Worm (Caenorhabditis elegans): Measurements from ENCODE around the gene dhrs-4.

dhrs-4 gene

ce11 chrV:12950812-12951528 is 28.6 kb downstream of the dhrs-4 start, which contains the start of the genes T16G1.9 and T16G1.18 (continued):
- TF ChIP-seq sma-3 (GFP tag; optimal IDR thresholded peaks at IDR 0.05) = no peak

DNA sequence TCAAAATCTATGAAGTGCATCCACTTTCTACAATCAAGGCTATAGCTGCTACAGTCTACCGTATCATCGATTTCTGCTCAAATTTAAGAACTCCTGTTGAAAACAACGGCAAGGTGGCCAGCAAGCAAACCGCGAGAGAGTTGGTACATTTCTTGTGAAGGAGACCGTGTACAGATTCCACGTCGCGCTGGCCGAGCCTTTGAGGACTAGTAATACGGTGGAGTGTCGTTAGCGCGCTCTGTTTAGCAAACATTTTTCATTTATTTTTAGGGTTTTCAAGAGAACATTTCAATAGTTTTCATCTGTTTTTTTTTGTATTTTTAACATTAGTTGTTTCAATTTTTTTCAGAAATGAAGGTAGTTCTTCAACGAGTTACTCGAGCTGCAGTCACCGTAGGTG is 29.9 kb downstream of the dhrs-4 start, which contains the start of gene pqn-68:
Gene pqn-68 (plus strand): TSS at position 350 of the 400 bp plus-strand sequence.
- TF ChIP-seq gmeb-1 (tag; optimal IDR thresholded peaks at IDR 0.05) (peak; percentile 23), nhr-129 (tag; optimal IDR thresholded peaks at IDR 0.05) (peak; percentile 40), C34F6.9 (tag; optimal IDR thresholded peaks at IDR 0.05) (peak; percentile 4), ZK546.5 (tag; optimal IDR thresholded peaks at IDR 0.05) (no peak), crh-2 (tag; optimal IDR thresholded peaks at IDR 0.05) (peak; percentile 71), unc-55 (GFP tag; optimal IDR thresholded peaks at IDR 0.05) (peak; percentile 49), lsy-2 (tag; optimal IDR thresholded peaks at IDR 0.05) (peak in 1 of 2 experiments; percentile 43), egl-27 (tag; optimal IDR thresholded peaks at IDR 0.05) (no peak)

DNA sequence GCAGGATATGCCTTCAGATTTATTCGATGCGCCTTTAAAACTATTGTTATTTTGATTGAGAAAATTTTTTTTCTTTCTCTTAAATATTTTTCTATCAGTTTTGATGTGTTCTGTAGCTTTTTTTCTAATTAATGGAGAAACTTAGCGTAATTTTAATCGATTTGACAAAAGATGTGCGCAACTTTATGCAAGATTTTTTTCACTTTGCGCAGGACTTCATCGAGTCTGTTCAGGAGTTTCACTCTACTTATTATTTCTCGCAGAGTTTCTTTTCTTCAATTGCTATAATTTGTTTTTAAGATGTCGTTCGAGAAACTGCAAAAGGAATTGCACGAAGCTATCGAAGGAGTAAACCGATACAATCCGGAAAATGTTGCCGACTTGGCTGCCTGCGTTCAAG is 31.3 kb downstream of the dhrs-4 start, which contains the start of gene eif-3.K:
Gene eif-3.K (plus strand): TSS at position 301 of the 400 bp plus-strand sequence.
- no peak for TF ChIP-seq sma-3 (GFP tag; optimal IDR thresholded peaks at IDR 0.05)
- TF ChIP-seq nhr-6 (tag; optimal IDR thresholded peaks at IDR 0.05) = no peak
- no peak for TF ChIP-seq F13H6.1 (tag; optimal IDR thresholded peaks at IDR 0.05)
- no peak for TF ChIP-seq unc-39 (tag; optimal IDR thresholded peaks at IDR 0.05)
- no peak for TF ChIP-seq zag-1 (tag; optimal IDR thresholded peaks at IDR 0.05)
- no peak for TF ChIP-seq ama-1 (optimal IDR thresholded peaks at IDR 0.05)
- TF ChIP-seq nhr-10 (tag; optimal IDR thresholded peaks at IDR 0.05) = no peak
- no peak for TF ChIP-seq ztf-4 (tag; optimal IDR thresholded peaks at IDR 0.05)
- TF ChIP-seq ztf-1 (GFP tag; conservative IDR thresholded peaks at IDR 0.05) = no peak
- no peak for TF ChIP-seq lin-39 (tag; optimal IDR thresholded peaks at IDR 0.05)
- no peak for TF ChIP-seq mab-5 (tag; optimal IDR thresholded peaks at IDR 0.05)
- TF ChIP-seq aly-2 (tag; optimal IDR thresholded peaks at IDR 0.05) = no peak
- no peak for TF ChIP-seq ceh-16 (tag; optimal IDR thresholded peaks at IDR 0.05)
- no peak for TF ChIP-seq gmeb-1 (tag; optimal IDR thresholded peaks at IDR 0.05)
- no peak for TF ChIP-seq nhr-12 (tag; optimal IDR thresholded peaks at IDR 0.05)
- no peak for TF ChIP-seq nhr-237 (tag; optimal IDR thresholded peaks at IDR 0.05)

DNA sequence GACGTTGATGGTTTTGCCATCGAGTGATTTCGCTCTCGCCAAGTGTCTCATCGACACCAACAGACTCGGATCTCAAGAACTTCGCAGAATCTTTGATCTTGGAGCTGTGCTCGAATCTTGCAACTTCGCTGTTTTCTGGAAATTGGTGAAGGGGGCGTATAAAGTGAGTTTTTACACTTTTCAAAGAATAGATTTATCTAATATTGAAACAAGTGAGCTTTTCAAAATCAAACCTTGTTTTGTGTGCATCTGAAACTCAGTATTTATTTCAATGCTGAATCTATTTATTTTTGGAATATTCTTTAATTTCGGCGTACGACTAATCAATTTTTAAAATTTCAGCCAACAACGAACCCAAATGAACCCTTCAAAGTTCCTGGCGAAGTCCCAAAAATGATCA is 31.9 kb downstream of the dhrs-4 start:
- TF ChIP-seq snpc-4 (tag; optimal IDR thresholded peaks at IDR 0.05) (no peak), sma-9 (GFP tag; optimal IDR thresholded peaks at IDR 0.05) (no peak), sma-9 (tag; optimal IDR thresholded peaks at IDR 0.05) (no peak), unc-39 (tag; optimal IDR thresholded peaks at IDR 0.05) (no peak)

- TF ChIP-seq nhr-25 (tag; optimal IDR thresholded peaks at IDR 0.05) = peak; percentile 20
- no peak for TF ChIP-seq aly-2 (tag; optimal IDR thresholded peaks at IDR 0.05)
- no peak for TF ChIP-seq zag-1 (tag; optimal IDR thresholded peaks at IDR 0.05)
- TF ChIP-seq nhr-11 (tag; optimal IDR thresholded peaks at IDR 0.05) = no peak
- no peak for TF ChIP-seq nhr-12 (tag; optimal IDR thresholded peaks at IDR 0.05)
- no peak for TF ChIP-seq elt-3 (tag; optimal IDR thresholded peaks at IDR 0.05)
- peak; percentile 35 for TF ChIP-seq fos-1 (tag; optimal IDR thresholded peaks at IDR 0.05)
Measured at ce11 chrV:12961085-12961560, 38.7 kb downstream of the dhrs-4 start, which contains the start of gene mpst-7. mpst-7 (minus strand) TSS chrV:12961135.

DNA sequence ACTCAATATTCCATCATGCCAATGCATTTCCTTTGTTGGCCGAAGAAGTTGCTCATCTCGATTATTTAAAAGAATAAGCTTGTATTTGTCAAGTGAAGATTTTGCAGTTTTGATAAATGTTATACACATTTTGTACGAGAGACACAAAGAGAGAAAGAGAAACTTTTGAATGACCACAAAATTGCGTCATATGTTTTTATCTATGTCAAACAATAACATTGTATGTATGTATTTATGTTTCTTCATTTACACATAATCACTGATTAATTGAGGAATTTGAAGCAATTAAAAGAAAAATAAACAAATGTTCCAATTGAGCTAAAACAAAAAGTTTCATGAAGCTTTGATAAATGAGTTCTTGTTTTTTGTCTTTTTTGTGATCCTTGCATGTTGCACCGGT is 40.8 kb downstream of the dhrs-4 start, which contains the start of gene hrg-9:
Gene hrg-9 (minus strand): TSS at position 152 of the 400 bp plus-strand sequence.
- TF ChIP-seq mdl-1 (tag; optimal IDR thresholded peaks at IDR 0.05) = no peak
- no peak for TF ChIP-seq mab-5 (tag; optimal IDR thresholded peaks at IDR 0.05)
- TF ChIP-seq aly-2 (tag; optimal IDR thresholded peaks at IDR 0.05) = no peak
- TF ChIP-seq nhr-237 (tag; optimal IDR thresholded peaks at IDR 0.05) = no peak
- TF ChIP-seq nhr-25 (tag; optimal IDR thresholded peaks at IDR 0.05) = peak; percentile 34
- no peak for TF ChIP-seq elt-3 (tag; optimal IDR thresholded peaks at IDR 0.05)
- no peak for TF ChIP-seq F13H6.1 (tag; optimal IDR thresholded peaks at IDR 0.05)
- no peak for TF ChIP-seq alr-1 (tag; optimal IDR thresholded peaks at IDR 0.05)
- TF ChIP-seq lsy-2 (tag; optimal IDR thresholded peaks at IDR 0.05) = peak in 1 of 2 experiments; percentile 33
- TF ChIP-seq nhr-11 (tag; optimal IDR thresholded peaks at IDR 0.05) = no peak
- no peak for TF ChIP-seq sma-3 (GFP tag; optimal IDR thresholded peaks at IDR 0.05)
- no peak for TF ChIP-seq snpc-4 (tag; optimal IDR thresholded peaks at IDR 0.05)
- TF ChIP-seq skn-1 (tag; optimal IDR thresholded peaks at IDR 0.05) = no peak
- TF ChIP-seq dmd-4 (tag; optimal IDR thresholded peaks at IDR 0.05) = no peak
- TF ChIP-seq peb-1 (tag; optimal IDR thresholded peaks at IDR 0.05) = no peak
- peak; percentile 6 for TF ChIP-seq fos-1 (tag; optimal IDR thresholded peaks at IDR 0.05)
- no peak for TF ChIP-seq egl-27 (tag; optimal IDR thresholded peaks at IDR 0.05)
- TF ChIP-seq crh-2 (tag; optimal IDR thresholded peaks at IDR 0.05) = peak; percentile 3
- TF ChIP-seq nhr-129 (tag; optimal IDR thresholded peaks at IDR 0.05) = peak; percentile 96
- no peak for TF ChIP-seq R02D3.7 (tag; optimal IDR thresholded peaks at IDR 0.05)
- no peak for TF ChIP-seq nhr-21 (tag; optimal IDR thresholded peaks at IDR 0.05)
- no peak for TF ChIP-seq ztf-4 (tag; optimal IDR thresholded peaks at IDR 0.05)

Measured in whole organism, L2 larva.